In the genomic region with DNA sequence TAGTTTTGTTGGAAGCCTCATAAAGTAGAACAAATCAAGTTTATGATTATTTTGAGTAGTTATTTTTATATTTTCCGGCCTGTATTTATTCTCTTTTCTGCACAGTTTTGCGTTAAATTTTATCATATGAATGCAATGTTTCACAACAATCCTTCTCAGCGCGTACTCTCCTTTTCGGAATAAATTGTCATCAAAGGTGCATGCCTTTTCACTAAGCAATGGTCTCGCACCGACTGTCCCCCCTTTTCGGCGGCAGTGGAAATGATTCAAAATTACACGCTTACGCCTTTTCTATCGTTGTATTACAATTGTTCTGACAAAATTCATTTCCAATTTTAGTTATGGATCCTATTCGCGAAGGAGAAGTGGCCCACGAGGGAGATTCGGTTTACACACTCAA, we compare ENCODE assay signal across 1 worm cellular context.
TF ChIP-seq lines count a peak whose summit lies in the region.

A gene (minus strand): TSS at position 61 of the 400 bp plus-strand sequence.
A gene (plus strand): TSS at position 340 of the 400 bp plus-strand sequence.

TF ChIP-seq in whole organism, L1 larva, 84 proteins besides CTCF, POLR2A, EP300 and RAD21 (continued from another document):
- no peak for TF ChIP-seq irx-1 (tag; optimal IDR thresholded peaks at IDR 0.05; lab: Kevin White, UChicago)
- TF ChIP-seq swsn-7 (tag; optimal IDR thresholded peaks at IDR 0.05; lab: Kevin White, UChicago): peak; percentile 2
- peak; percentile 43 for TF ChIP-seq C16A3.4 (tag; optimal IDR thresholded peaks at IDR 0.05; lab: Kevin White, UChicago)
- peak; percentile 83 for TF ChIP-seq skn-1 (tag; optimal IDR thresholded peaks at IDR 0.05; lab: Kevin White, UChicago)
- TF ChIP-seq F16B12.6 (tag; optimal IDR thresholded peaks at IDR 0.05; lab: Kevin White, UChicago): no peak
- TF ChIP-seq elt-3 (tag; optimal IDR thresholded peaks at IDR 0.05; lab: Kevin White, UChicago): no peak
